Worm (Caenorhabditis elegans): ENCODE data around the gene M106.7.

The M106.7 gene

ce11 chrII:10820679-10821078 is 36.3 kb downstream of the M106.7 start, which contains the start of gene ech-4:
ech-4 (plus strand) TSS chrII:10821031.
- TF ChIP-seq blmp-1 (tag; optimal IDR thresholded peaks at IDR 0.05) (peak; percentile 16), nhr-11 (tag; optimal IDR thresholded peaks at IDR 0.05) (no peak), lin-35 (GFP tag; optimal IDR thresholded peaks at IDR 0.05) (peak in 1 of 2 experiments; percentile 15), elt-3 (tag; optimal IDR thresholded peaks at IDR 0.05) (no peak)

ce11 chrII:10819928-10820423 is 37.0 kb downstream of the M106.7 start, which contains the start of gene R06F6.8:
R06F6.8 (minus strand) TSS chrII:10819978.
- TF ChIP-seq fkh-4 (tag; optimal IDR thresholded peaks at IDR 0.05; ENCODE audit: borderline replicate concordance) (no peak), egl-27 (tag; optimal IDR thresholded peaks at IDR 0.05) (no peak), dsc-1 (tag; optimal IDR thresholded peaks at IDR 0.05) (no peak), lin-14 (GFP tag; optimal IDR thresholded peaks at IDR 0.05) (no peak), nhr-11 (tag; optimal IDR thresholded peaks at IDR 0.05) (no peak), rnt-1 (tag; optimal IDR thresholded peaks at IDR 0.05) (no peak), nhr-237 (tag; optimal IDR thresholded peaks at IDR 0.05) (no peak), nhr-84 (tag; optimal IDR thresholded peaks at IDR 0.05) (no peak), snu-23 (GFP tag; optimal IDR thresholded peaks at IDR 0.05) (no peak), lsy-2 (tag; optimal IDR thresholded peaks at IDR 0.05) (peak in 1 of 2 experiments; percentile 59), tlp-1 (tag; optimal IDR thresholded peaks at IDR 0.05) (no peak), nhr-20 (tag; optimal IDR thresholded peaks at IDR 0.05) (no peak), pqm-1 (tag; optimal IDR thresholded peaks at IDR 0.05) (no peak), nhr-71 (tag; optimal IDR thresholded peaks at IDR 0.05) (peak; percentile 25), nhr-47 (tag; optimal IDR thresholded peaks at IDR 0.05) (no peak), nhr-28 (tag; optimal IDR thresholded peaks at IDR 0.05) (no peak), mep-1 (tag; optimal IDR thresholded peaks at IDR 0.05) (peak; percentile 59), ceh-63 (GFP tag; optimal IDR thresholded peaks at IDR 0.05) (no peak), grh-1 (GFP tag; IDR thresholded peaks at IDR 0.05) (no peak), swsn-7 (tag; optimal IDR thresholded peaks at IDR 0.05) (no peak), C16A3.4 (tag; optimal IDR thresholded peaks at IDR 0.05) (peak; percentile 19), unc-86 (tag; optimal IDR thresholded peaks at IDR 0.05) (no peak), dpl-1 (GFP tag; optimal IDR thresholded peaks at IDR 0.05) (peak; percentile 33 to 70 (median 51)), skn-1 (tag; optimal IDR thresholded peaks at IDR 0.05) (peak; percentile 15), unc-62 (GFP tag; optimal IDR thresholded peaks at IDR 0.05) (no peak), fos-1 (tag; optimal IDR thresholded peaks at IDR 0.05) (no peak), sox-4 (tag; optimal IDR thresholded peaks at IDR 0.05) (no peak), aly-2 (tag; optimal IDR thresholded peaks at IDR 0.05) (no peak), tbx-2 (tag; optimal IDR thresholded peaks at IDR 0.05) (no peak), sup-37 (GFP tag; optimal IDR thresholded peaks at IDR 0.05) (no peak), ceh-8 (GFP tag; optimal IDR thresholded peaks at IDR 0.05) (no peak), mef-2 (tag; optimal IDR thresholded peaks at IDR 0.05) (no peak), unc-98 (GFP tag; IDR thresholded peaks at IDR 0.05) (no peak), egl-13 (tag; optimal IDR thresholded peaks at IDR 0.05) (no peak), lin-39 (tag; optimal IDR thresholded peaks at IDR 0.05) (no peak), jun-1 (tag; optimal IDR thresholded peaks at IDR 0.05) (no peak), efl-3 (GFP tag; optimal IDR thresholded peaks at IDR 0.05) (no peak), ces-1 (GFP tag; optimal IDR thresholded peaks at IDR 0.05) (no peak), pag-3 (tag; optimal IDR thresholded peaks at IDR 0.05; ENCODE audit: borderline replicate concordance, insufficient read depth) (no peak), hlh-17 (GFP tag; optimal IDR thresholded peaks at IDR 0.05; ENCODE audit: borderline replicate concordance) (no peak), lin-13 (GFP tag; optimal IDR thresholded peaks at IDR 0.05) (no peak), F16B12.6 (tag; optimal IDR thresholded peaks at IDR 0.05) (peak; percentile 32), nhr-12 (tag; optimal IDR thresholded peaks at IDR 0.05) (no peak), lin-15B (tag; optimal IDR thresholded peaks at IDR 0.05) (peak; percentile 48), alr-1 (tag; optimal IDR thresholded peaks at IDR 0.05; ENCODE audit: borderline replicate concordance) (no peak), vab-15 (tag; optimal IDR thresholded peaks at IDR 0.05) (no peak), ceh-82 (tag; optimal IDR thresholded peaks at IDR 0.05) (peak in 1 of 3 experiments; percentile 20), nhr-76 (tag; optimal IDR thresholded peaks at IDR 0.05) (no peak)
